Fruit fly (Drosophila melanogaster): ENCODE results near the gene Sf3a1.

- TF ChIP-seq odd (GFP tag; optimal IDR thresholded peaks at IDR 0.05) (no peak), Fer2 (tag; optimal IDR thresholded peaks at IDR 0.05) (no peak), wor (GFP tag; IDR thresholded peaks at IDR 0.05) (no peak), CkIIα-i1 (GFP tag; IDR thresholded peaks at IDR 0.05) (no peak)
Measured at dm6 chr3R:16974904-16975303, 27.3 kb downstream of the Sf3a1 start, which contains the start of gene VhaM9.7-d.
